Fruit fly (Drosophila melanogaster) whole organism, embryonic: ENCODE data around the gene Syx18.
A peak's percentile ranks its signal among the peaks of the same experiment; 100 is the strongest.

Source experiments
- CG10366 ChIP-seq: fragments of 200-800 bp; sonication (Bioruptor generic); IDR thresholded peaks from 2 replicates; pipeline ENCODE4 v1.3.6; 2022; ENCODE audit warnings: missing biosample characterization, missing genetic modification characterization
- CG10431 ChIP-seq: fragments of 200-800 bp; sonication (Bioruptor generic); optimal IDR thresholded peaks from 3 replicates; lab custom pipeline; 2018; ENCODE audit warnings: missing biosample characterization, mild to moderate bottlenecking, missing genetic modification characterization
- CG12236 ChIP-seq: fragments of 200-800 bp; sonication (Bioruptor generic); optimal IDR thresholded peaks from 2 replicates; lab custom pipeline; 2016; ENCODE audit warnings: missing biosample characterization, missing genetic modification characterization
- CG12391 ChIP-seq: fragments of 200-800 bp; sonication (Bioruptor generic); optimal IDR thresholded peaks from 3 replicates; lab custom pipeline; 2018; ENCODE audit warnings: missing biosample characterization, mild to moderate bottlenecking, missing genetic modification characterization, moderate library complexity
- CG14441 ChIP-seq: fragments of 200-800 bp; sonication (Bioruptor generic); IDR thresholded peaks from 2 replicates; pipeline ENCODE4 v1.3.6; 2022; ENCODE audit warnings: missing biosample characterization, missing genetic modification characterization
- CG14710 ChIP-seq: fragments of 200-800 bp; sonication (Bioruptor generic); optimal IDR thresholded peaks from 3 replicates; lab custom pipeline; 2019; ENCODE audit warnings: missing biosample characterization, mild to moderate bottlenecking, missing genetic modification characterization, moderate library complexity
- CG14965 ChIP-seq: fragments of 200-800 bp; sonication (Bioruptor generic); optimal IDR thresholded peaks from 2 replicates; lab custom pipeline; 2016; ENCODE audit warnings: missing biosample characterization, missing genetic modification characterization, borderline replicate concordance
- CG17328 ChIP-seq: fragments of 200-800 bp; sonication (Bioruptor generic); IDR thresholded peaks from 2 replicates; pipeline ENCODE4 v1.3.6; 2022; ENCODE audit warnings: missing biosample characterization, missing genetic modification characterization
- CG1832 ChIP-seq: fragments of 200-800 bp; sonication (Bioruptor generic); optimal IDR thresholded peaks from 2 replicates; lab custom pipeline; 2017; ENCODE audit warnings: missing biosample characterization, mild to moderate bottlenecking, missing genetic modification characterization, inconsistent platforms
- CG18476 ChIP-seq: fragments of 200-800 bp; sonication (Bioruptor generic); optimal IDR thresholded peaks from 2 replicates; lab custom pipeline; 2016; ENCODE audit warnings: missing biosample characterization, mild to moderate bottlenecking, missing genetic modification characterization
- CG2199 ChIP-seq: fragments of 200-800 bp; sonication (Bioruptor generic); IDR thresholded peaks from 3 replicates; pipeline ENCODE4 v1.3.6; 2022; ENCODE audit warnings: missing biosample characterization, missing genetic modification characterization
- CG34224 ChIP-seq: fragments of 200-800 bp; sonication (Bioruptor generic); IDR thresholded peaks from 3 replicates; pipeline ENCODE4 v1.3.6; 2022; ENCODE audit warnings: missing biosample characterization, missing genetic modification characterization; ENCODE audit not compliant: partially characterized antibody
- CG6683 ChIP-seq: fragments of 200-800 bp; sonication (Bioruptor generic); optimal IDR thresholded peaks from 2 replicates; lab custom pipeline; 2017; ENCODE audit warnings: missing biosample characterization, mild to moderate bottlenecking, missing genetic modification characterization, missing genetic modification reagents
- CG7556 ChIP-seq: fragments of 200-800 bp; sonication (Bioruptor generic); optimal IDR thresholded peaks from 2 replicates; lab custom pipeline; 2017; ENCODE audit warnings: missing biosample characterization, mild to moderate bottlenecking, missing genetic modification characterization
- CG7963 ChIP-seq: fragments of 200-800 bp; sonication (Bioruptor generic); IDR thresholded peaks from 3 replicates; pipeline ENCODE4 v1.3.6; 2022; ENCODE audit warnings: missing biosample characterization, missing genetic modification characterization; ENCODE audit not compliant: partially characterized antibody
- CG7987 ChIP-seq: fragments of 200-800 bp; sonication (Bioruptor generic); optimal IDR thresholded peaks from 2 replicates; lab custom pipeline; 2018; ENCODE audit warnings: missing biosample characterization, mild to moderate bottlenecking, missing genetic modification characterization, moderate library complexity
- CG8478 ChIP-seq: fragments of >200 bp; optimal IDR thresholded peaks from 2 replicates; lab custom pipeline; 2018
- CG9437 ChIP-seq: fragments of 200-800 bp; sonication (Bioruptor generic); optimal IDR thresholded peaks from 2 replicates; lab custom pipeline; 2018; ENCODE audit warnings: missing biosample characterization, mild to moderate bottlenecking, missing genetic modification characterization
- CHES-1-like ChIP-seq: fragments of 200-800 bp; sonication (Bioruptor generic); optimal IDR thresholded peaks from 2 replicates; lab custom pipeline; 2016; ENCODE audit warnings: missing biosample characterization, missing genetic modification characterization
- Drgx ChIP-seq: fragments of 200-800 bp; sonication (Bioruptor generic); IDR thresholded peaks from 2 replicates; pipeline ENCODE4 v1.3.6; 2022; ENCODE audit warnings: missing biosample characterization, missing genetic modification characterization
- H2.0 ChIP-seq: fragments of 200-800 bp; sonication (Bioruptor generic); IDR thresholded peaks from 2 replicates; pipeline ENCODE4 v1.3.6; 2022; ENCODE audit warnings: missing biosample characterization, missing genetic modification characterization
- Lpt ChIP-seq: fragments of >200 bp; optimal IDR thresholded peaks from 2 replicates; lab custom pipeline; 2018; ENCODE audit warnings: missing biosample characterization, missing genetic modification characterization
- Mes4 ChIP-seq: fragments of 200-800 bp; sonication (Bioruptor generic); optimal IDR thresholded peaks from 2 replicates; lab custom pipeline; 2016; ENCODE audit warnings: missing biosample characterization, missing genetic modification characterization
- NC2α ChIP-seq: fragments of 200-800 bp; sonication (Bioruptor generic); optimal IDR thresholded peaks from 2 replicates; lab custom pipeline; 2016; ENCODE audit warnings: missing biosample characterization, missing genetic modification characterization
- Six4 ChIP-seq: fragments of 200-800 bp; sonication (Bioruptor generic); optimal IDR thresholded peaks from 2 replicates; lab custom pipeline; 2016; ENCODE audit warnings: missing biosample characterization, missing genetic modification characterization
- Xbp1 ChIP-seq: fragments of 200-800 bp; sonication (Bioruptor generic); optimal IDR thresholded peaks from 3 replicates; lab custom pipeline; 2016; ENCODE audit warnings: missing biosample characterization, mild to moderate bottlenecking, missing genetic modification characterization
- ash1 ChIP-seq: fragments of 200-800 bp; sonication (Bioruptor generic); optimal IDR thresholded peaks from 2 replicates; lab custom pipeline; 2018; ENCODE audit warnings: missing biosample characterization, mild to moderate bottlenecking, missing genetic modification characterization
- ato ChIP-seq: fragments of 200-800 bp; sonication (Bioruptor generic); IDR thresholded peaks from 2 replicates; pipeline ENCODE4 v1.3.6; 2022; ENCODE audit warnings: missing biosample characterization, missing genetic modification characterization; ENCODE audit not compliant: partially characterized antibody
- bsh ChIP-seq, 2 experiments: fragments of 200-800 bp; sonication (Bioruptor generic); optimal IDR thresholded peaks; 2 replicates each; lab custom pipeline; 2017 to 2018; ENCODE audit warnings: mild to moderate bottlenecking in 2 of 2, missing biosample characterization in 2 of 2, missing genetic modification characterization in 2 of 2, moderate library complexity in 1 of 2
- cg ChIP-seq: fragments of 200-800 bp; sonication (Bioruptor generic); optimal IDR thresholded peaks from 3 replicates; lab custom pipeline; 2019; ENCODE audit warnings: missing biosample characterization, mild to moderate bottlenecking, missing genetic modification characterization, moderate library complexity
- chn ChIP-seq: fragments of 200-800 bp; sonication (Bioruptor generic); optimal IDR thresholded peaks from 2 replicates; lab custom pipeline; 2016; ENCODE audit warnings: missing biosample characterization, missing genetic modification characterization
- dan ChIP-seq: fragments of 200-800 bp; sonication (Bioruptor generic); IDR thresholded peaks from 2 replicates; pipeline ENCODE4 v1.3.6; 2022; ENCODE audit warnings: missing biosample characterization, missing genetic modification characterization
- dm ChIP-seq: fragments of 200-800 bp; sonication (Bioruptor generic); optimal IDR thresholded peaks from 3 replicates; lab custom pipeline; 2016; ENCODE audit warnings: missing biosample characterization, missing genetic modification characterization
- dpn ChIP-seq, 2 experiments: fragments of 200-800 bp; sonication (Bioruptor generic); optimal IDR thresholded peaks; 3 replicates each; lab custom pipeline; 2016; ENCODE audit warnings: missing biosample characterization in 2 of 2, missing genetic modification characterization in 2 of 2
- gem ChIP-seq: fragments of 200-800 bp; sonication (Bioruptor generic); optimal IDR thresholded peaks from 2 replicates; lab custom pipeline; 2019; ENCODE audit warnings: missing biosample characterization, mild to moderate bottlenecking, missing genetic modification characterization, moderate library complexity
- gfzf ChIP-seq: fragments of 200-800 bp; sonication (Bioruptor generic); optimal IDR thresholded peaks from 2 replicates; lab custom pipeline; 2016; ENCODE audit warnings: missing biosample characterization, mild to moderate bottlenecking, missing genetic modification characterization, moderate library complexity
- lmd ChIP-seq: fragments of 200-800 bp; sonication (Bioruptor generic); IDR thresholded peaks from 2 replicates; pipeline ENCODE4 v1.3.6; 2022; ENCODE audit warnings: missing biosample characterization, missing genetic modification characterization
- nmo ChIP-seq: fragments of 200-800 bp; sonication (Bioruptor generic); optimal IDR thresholded peaks from 2 replicates; lab custom pipeline; 2018; ENCODE audit warnings: missing biosample characterization, mild to moderate bottlenecking, missing genetic modification characterization, moderate library complexity
- pan ChIP-seq, 4 experiments: fragments of >200 bp in 3 of 4; fragments of 200-800 bp in 1 of 4; sonication (Bioruptor generic) in 1 of 4; optimal IDR thresholded peaks in 3 of 4; IDR thresholded peaks in 1 of 4; 2 replicates each; pipeline versions ENCODE4 v1.3.6 to Lab custom; 2017 to 2022; ENCODE audit warnings: missing biosample characterization in 2 of 4, missing genetic modification characterization in 2 of 4, mixed read lengths in 1 of 4
- pfk ChIP-seq: fragments of 200-800 bp; sonication (Bioruptor generic); optimal IDR thresholded peaks from 2 replicates; lab custom pipeline; 2018; ENCODE audit warnings: missing biosample characterization, mild to moderate bottlenecking, missing genetic modification characterization, moderate library complexity
- prd ChIP-seq, 3 experiments: fragments of >200 bp in 2 of 3; fragments of 200-800 bp in 1 of 3; sonication (Bioruptor generic) in 1 of 3; optimal IDR thresholded peaks in 2 of 3; IDR thresholded peaks in 1 of 3; 2 replicates in 2 of 3; 3 replicates in 1 of 3; pipeline versions ENCODE4 v1.3.6 to Lab custom; 2017 to 2022; ENCODE audit warnings: missing biosample characterization in 1 of 3, missing genetic modification characterization in 1 of 3
- sd ChIP-seq: fragments of 200-800 bp; sonication (Bioruptor generic); optimal IDR thresholded peaks from 3 replicates; lab custom pipeline; 2018; ENCODE audit warnings: missing biosample characterization, mild to moderate bottlenecking, missing genetic modification characterization, moderate library complexity
- sens ChIP-seq: fragments of 200-800 bp; sonication (Bioruptor generic); peaks from one replicate; lab custom pipeline; 2016; ENCODE audit warnings: missing biosample characterization, missing genetic modification characterization
- shn ChIP-seq: fragments of 200-800 bp; sonication (Bioruptor generic); optimal IDR thresholded peaks from 3 replicates; lab custom pipeline; 2016; ENCODE audit warnings: missing biosample characterization, missing genetic modification characterization
- sima ChIP-seq: fragments of 200-800 bp; sonication (Bioruptor generic); optimal IDR thresholded peaks from 2 replicates; lab custom pipeline; 2016; ENCODE audit warnings: missing biosample characterization, missing genetic modification characterization
- slbo ChIP-seq: fragments of 200-800 bp; sonication (Bioruptor generic); IDR thresholded peaks from 2 replicates; pipeline ENCODE4 v1.3.6; 2022; ENCODE audit warnings: missing biosample characterization, missing genetic modification characterization
- sna ChIP-seq: fragments of 200-800 bp; sonication (Bioruptor generic); IDR thresholded peaks from 2 replicates; pipeline ENCODE4 v1.3.6; 2022; ENCODE audit warnings: missing biosample characterization, missing genetic modification characterization; ENCODE audit not compliant: partially characterized antibody
- so ChIP-seq: fragments of 200-800 bp; sonication (Bioruptor generic); IDR thresholded peaks from 3 replicates; pipeline ENCODE4 v1.3.6; 2022; ENCODE audit warnings: missing biosample characterization, missing genetic modification characterization
- wor ChIP-seq: fragments of 200-800 bp; sonication (Bioruptor generic); IDR thresholded peaks from 2 replicates; pipeline ENCODE4 v1.3.6; 2022; ENCODE audit warnings: missing biosample characterization, missing genetic modification characterization

Syx18 gene

DNA sequence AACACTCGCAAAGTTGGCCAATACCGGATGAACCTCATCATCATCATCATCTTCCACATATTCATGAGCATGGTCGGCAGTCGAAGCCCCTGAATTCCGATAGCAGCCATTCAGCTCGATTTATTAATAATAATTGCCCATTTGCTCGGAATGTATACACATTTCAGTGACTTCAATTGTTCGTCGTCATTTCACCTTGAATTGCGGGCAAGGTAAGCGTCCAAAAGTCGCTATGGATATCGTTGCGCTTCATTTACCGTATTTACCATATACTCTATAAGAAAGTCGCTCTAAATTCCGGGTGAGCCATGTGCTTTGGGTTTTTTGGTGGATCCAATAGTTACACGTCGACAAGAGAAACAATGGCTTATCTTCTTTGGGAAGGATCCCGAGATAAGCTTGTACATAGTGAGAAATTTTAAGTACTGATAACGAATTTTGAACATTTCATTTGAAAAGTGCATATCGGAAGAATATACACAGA is 683 bp upstream of the Syx18 start (continued):
- peak; percentile 29 for TF ChIP-seq dm (GFP tag; lab: Kevin White, UChicago)
- peak; percentile 59 for TF ChIP-seq CG14441
- no peak for TF ChIP-seq Mes4
- TF ChIP-seq CG6683 (GFP tag; lab: Kevin White, UChicago), result no peak
- TF ChIP-seq CG10366 (GFP tag; lab: Robert Waterston, UW), result peak; percentile 22; the same call in 1 of the 2 replicates
- peak; percentile 45 for TF ChIP-seq CG9437 (GFP tag; lab: Kevin White, UChicago)
- TF ChIP-seq CG18476 (GFP tag; lab: Kevin White, UChicago), result no peak
- 0 out of 3 replicates have a peak, but pooled peaks have one; percentile 48 for TF ChIP-seq CG2199
- TF ChIP-seq nmo (GFP tag; lab: Kevin White, UChicago), result peak; percentile 25
- TF ChIP-seq Six4 (GFP tag; lab: Kevin White, UChicago), result peak; percentile 6
- TF ChIP-seq H2.0 (GFP tag; lab: Robert Waterston, UW), result no peak
- peak; percentile 2 for TF ChIP-seq CG7556 (GFP tag; lab: Kevin White, UChicago)
- no peak for TF ChIP-seq pan (optimal IDR thresholded peaks at IDR 0.05; lab: Kevin White, UChicago)
- TF ChIP-seq pan (GFP tag; optimal IDR thresholded peaks at IDR 0.05 in 1 of 2, IDR thresholded peaks at IDR 0.05 in 1 of 2), result peak in 1 of 2 experiments; percentile 67
- TF ChIP-seq CG14965 (GFP tag; lab: Kevin White, UChicago), result no peak
- peak; percentile 53 for TF ChIP-seq cg (GFP tag; lab: Kevin White, UChicago)
- TF ChIP-seq CG7963 (GFP tag; lab: Robert Waterston, UW), result no peak
- TF ChIP-seq dpn (GFP tag; optimal IDR thresholded peaks at IDR 0.05; lab: Kevin White, UChicago), result peak in 1 of 2 experiments; percentile 39
- TF ChIP-seq CG14710 (tag; lab: Kevin White, UChicago), result no peak
- peak; percentile 45 for TF ChIP-seq CG12391 (tag; lab: Kevin White, UChicago)
- TF ChIP-seq NC2α (GFP tag; lab: Kevin White, UChicago), result no peak
- TF ChIP-seq Lpt (GFP tag; lab: Kevin White, UChicago), result no peak
- peak; percentile 28; the same call in 1 of the 2 replicates for TF ChIP-seq lmd (GFP tag; lab: Robert Waterston, UW)
- TF ChIP-seq sna (GFP tag; lab: Robert Waterston, UW), result no peak
- no peak for TF ChIP-seq CG8478
- TF ChIP-seq sens (GFP tag; lab: Kevin White, UChicago), result peak; percentile 82
- no peak for TF ChIP-seq gfzf
- TF ChIP-seq sd (tag; lab: Kevin White, UChicago), result peak; percentile 87
- TF ChIP-seq CG10431 (GFP tag; lab: Kevin White, UChicago), result no peak
- TF ChIP-seq slbo (GFP tag; lab: Robert Waterston, UW), result peak; percentile 53
- peak; percentile 12 for TF ChIP-seq CG7987 (GFP tag; lab: Kevin White, UChicago)
- TF ChIP-seq CG34224 (GFP tag; lab: Robert Waterston, UW), result no peak
- no peak for TF ChIP-seq CG17328
- TF ChIP-seq wor (GFP tag; lab: Robert Waterston, UW), result no peak
- no peak for TF ChIP-seq CG1832
- TF ChIP-seq sima (GFP tag; lab: Kevin White, UChicago), result no peak
- TF ChIP-seq so (GFP tag; lab: Robert Waterston, UW), result 0 out of 3 replicates have a peak, but pooled peaks have one; percentile 17
- no peak for TF ChIP-seq dan (GFP tag; lab: Robert Waterston, UW)
- peak in 1 of 2 experiments; percentile 28 for TF ChIP-seq bsh (GFP tag; optimal IDR thresholded peaks at IDR 0.05; lab: Kevin White, UChicago)
- TF ChIP-seq CG12236 (GFP tag; lab: Kevin White, UChicago), result no peak
- TF ChIP-seq gem (tag; lab: Kevin White, UChicago), result no peak
- peak; percentile 43; the same call in 1 of the 2 replicates for TF ChIP-seq Drgx (GFP tag; lab: Robert Waterston, UW)
- TF ChIP-seq ato, result no peak
- TF ChIP-seq pfk (GFP tag; lab: Kevin White, UChicago), result no peak
- TF ChIP-seq Xbp1 (GFP tag; lab: Kevin White, UChicago), result peak; percentile 38
- TF ChIP-seq chn (GFP tag; lab: Kevin White, UChicago), result no peak
- TF ChIP-seq prd (optimal IDR thresholded peaks at IDR 0.05; lab: Kevin White, UChicago), result no peak
- peak; percentile 31; the same call in 1 of the 3 replicates for TF ChIP-seq prd (GFP tag; IDR thresholded peaks at IDR 0.05; lab: Robert Waterston, UW)
- peak; percentile 19 for TF ChIP-seq shn (GFP tag; lab: Kevin White, UChicago)
- TF ChIP-seq CHES-1-like (GFP tag; lab: Kevin White, UChicago), result peak; percentile 9
- no peak for TF ChIP-seq ash1 (GFP tag; lab: Kevin White, UChicago)
